Worm (Caenorhabditis elegans) whole organism, mixed stage, embryonic: Measurements from ENCODE around the gene C14C11.2.

ENCODE experiments used
- M03D4.4 ChIP-seq: sonication (generic microtip); optimal IDR thresholded peaks from 2 replicates; lab custom pipeline; 2017; ENCODE audit warnings: mild to moderate bottlenecking, missing genetic modification characterization, missing compliant biosample characterization
- bed-3 ChIP-seq: fragments of 200-800 bp; sonication (Bioruptor generic); optimal IDR thresholded peaks from 3 replicates; lab custom pipeline; 2018; ENCODE audit warnings: mild to moderate bottlenecking, missing genetic modification characterization, moderate library complexity, missing compliant biosample characterization
- blmp-1 ChIP-seq: fragments of 150-350 bp; optimal IDR thresholded peaks from 2 replicates; lab custom pipeline; 2014; ENCODE audit warnings: missing biosample characterization, missing genetic modification characterization
- ceh-39 ChIP-seq: fragments of 150-350 bp; optimal IDR thresholded peaks from 2 replicates; lab custom pipeline; 2014; ENCODE audit warnings: missing biosample characterization, missing genetic modification characterization
- ceh-43 ChIP-seq: fragments of 200-800 bp; sonication (Bioruptor generic); optimal IDR thresholded peaks from 2 replicates; lab custom pipeline; 2018; ENCODE audit warnings: mild to moderate bottlenecking, missing genetic modification characterization, moderate library complexity, missing compliant biosample characterization
- ceh-83 ChIP-seq: fragments of 200-800 bp; sonication (Bioruptor generic); optimal IDR thresholded peaks from 2 replicates; lab custom pipeline; 2018; ENCODE audit warnings: mild to moderate bottlenecking, missing genetic modification characterization, missing compliant biosample characterization
- ces-1 ChIP-seq: fragments of 150-350 bp; optimal IDR thresholded peaks from 2 replicates; lab custom pipeline; 2014; ENCODE audit warnings: missing biosample characterization, missing genetic modification reagents, missing genetic modification characterization
- cnd-1 ChIP-seq: fragments of 200-800 bp; sonication (Bioruptor generic); optimal IDR thresholded peaks from 2 replicates; lab custom pipeline; 2018; ENCODE audit warnings: mild to moderate bottlenecking, missing genetic modification characterization, missing compliant biosample characterization
- drap-1 ChIP-seq: fragments of 200-800 bp; sonication (Bioruptor generic); optimal IDR thresholded peaks from 3 replicates; lab custom pipeline; 2018; ENCODE audit warnings: mild to moderate bottlenecking, missing genetic modification characterization, missing compliant biosample characterization
- elt-1 ChIP-seq: sonication (generic microtip); optimal IDR thresholded peaks from 2 replicates; lab custom pipeline; 2017; ENCODE audit warnings: missing genetic modification characterization, mild to moderate bottlenecking, missing compliant biosample characterization, antibody characterized with exemption, moderate library complexity, borderline replicate concordance; ENCODE audit not compliant: insufficient read depth
- elt-3 ChIP-seq: fragments of 150-350 bp; optimal IDR thresholded peaks from 2 replicates; lab custom pipeline; 2014; ENCODE audit warnings: missing biosample characterization, missing genetic modification characterization
- flh-1 ChIP-seq: fragments of 200-800 bp; sonication (Bioruptor generic); optimal IDR thresholded peaks from 2 replicates; lab custom pipeline; 2018; ENCODE audit warnings: mild to moderate bottlenecking, missing genetic modification characterization, moderate library complexity, missing compliant biosample characterization
- ham-2 ChIP-seq: fragments of 200-800 bp; sonication (Bioruptor generic); optimal IDR thresholded peaks from 2 replicates; lab custom pipeline; 2018; ENCODE audit warnings: mild to moderate bottlenecking, missing genetic modification characterization, missing compliant biosample characterization
- hlh-1 ChIP-seq: fragments of 150-350 bp; optimal IDR thresholded peaks from 2 replicates; lab custom pipeline; 2014; ENCODE audit warnings: missing biosample characterization, missing genetic modification reagents, missing genetic modification characterization
- lin-13 ChIP-seq: fragments of 150-350 bp; optimal IDR thresholded peaks from 2 replicates; lab custom pipeline; 2014; ENCODE audit warnings: missing biosample characterization, missing genetic modification characterization
- lsy-2 ChIP-seq: fragments of 150-350 bp; optimal IDR thresholded peaks from 2 replicates; lab custom pipeline; 2014; ENCODE audit warnings: missing biosample characterization, missing genetic modification characterization
- mab-5 ChIP-seq: fragments of 150-350 bp; optimal IDR thresholded peaks from 2 replicates; lab custom pipeline; 2014; ENCODE audit warnings: missing biosample characterization, missing genetic modification characterization
- mep-1 ChIP-seq: fragments of 150-350 bp; optimal IDR thresholded peaks from 2 replicates; lab custom pipeline; 2017; ENCODE audit warnings: missing biosample characterization, missing genetic modification reagents, missing genetic modification characterization, inconsistent platforms
- mls-2 ChIP-seq: sonication (generic microtip); optimal IDR thresholded peaks from 2 replicates; lab custom pipeline; 2016; ENCODE audit warnings: mild to moderate bottlenecking, missing genetic modification characterization, moderate library complexity, missing compliant biosample characterization
- nhr-2 ChIP-seq: fragments of 150-350 bp; optimal IDR thresholded peaks from 2 replicates; lab custom pipeline; 2014; ENCODE audit warnings: missing biosample characterization, missing genetic modification characterization
- nhr-28 ChIP-seq: fragments of 150-350 bp; optimal IDR thresholded peaks from 2 replicates; lab custom pipeline; 2014; ENCODE audit warnings: missing biosample characterization, missing genetic modification characterization
- nhr-76 ChIP-seq: sonication (generic microtip); optimal IDR thresholded peaks from 2 replicates; lab custom pipeline; 2017; ENCODE audit warnings: missing biosample characterization, missing genetic modification characterization
- pha-4 ChIP-seq: fragments of 150-350 bp; optimal IDR thresholded peaks from 2 replicates; lab custom pipeline; 2018; ENCODE audit warnings: missing biosample characterization, missing genetic modification reagents, missing genetic modification characterization
- sem-2 ChIP-seq: fragments of 200-800 bp; sonication (Bioruptor generic); optimal IDR thresholded peaks from 2 replicates; lab custom pipeline; 2018; ENCODE audit warnings: mild to moderate bottlenecking, missing genetic modification characterization, missing compliant biosample characterization
- snpc-4 ChIP-seq: fragments of 150-350 bp; optimal IDR thresholded peaks from 2 replicates; lab custom pipeline; 2014; ENCODE audit warnings: missing biosample characterization, missing genetic modification characterization
- sptf-1 ChIP-seq: sonication (generic microtip); optimal IDR thresholded peaks from 2 replicates; lab custom pipeline; 2017; ENCODE audit warnings: mild to moderate bottlenecking, missing genetic modification characterization, moderate library complexity, missing compliant biosample characterization
- tbx-8 ChIP-seq: fragments of 200-800 bp; sonication (Bioruptor generic); optimal IDR thresholded peaks from 2 replicates; lab custom pipeline; 2018; ENCODE audit warnings: mild to moderate bottlenecking, missing genetic modification characterization, moderate library complexity, missing compliant biosample characterization
- unc-120 ChIP-seq: sonication (generic microtip); optimal IDR thresholded peaks from 2 replicates; lab custom pipeline; 2017; ENCODE audit warnings: missing genetic modification characterization, missing compliant biosample characterization; ENCODE audit not compliant: poor library complexity, severe bottlenecking
- unc-39 ChIP-seq: fragments of 150-350 bp; optimal IDR thresholded peaks from 2 replicates; lab custom pipeline; 2014; ENCODE audit warnings: missing biosample characterization, missing genetic modification characterization
- unc-62 ChIP-seq: fragments of 150-350 bp; optimal IDR thresholded peaks from 2 replicates; lab custom pipeline; 2014; ENCODE audit warnings: missing biosample characterization, missing genetic modification reagents, missing genetic modification characterization
- zip-8 ChIP-seq: fragments of 150-350 bp; optimal IDR thresholded peaks from 2 replicates; lab custom pipeline; 2014; ENCODE audit warnings: missing biosample characterization, missing genetic modification characterization
- ztf-11 ChIP-seq: fragments of 150-350 bp; optimal IDR thresholded peaks from 2 replicates; lab custom pipeline; 2014; ENCODE audit warnings: missing biosample characterization, missing genetic modification characterization

C14C11.2 gene

ce11 chrV:5691665-5692407 is 30.9 kb downstream of the C14C11.2 start, which contains the start of gene F25B4.8:
TSS of gene F25B4.8 (minus strand) at chrV:5691715.
- no peak for TF ChIP-seq flh-1
- no peak for TF ChIP-seq pha-4 (tag; lab: Kevin White, UChicago)
- TF ChIP-seq zip-8 (tag; lab: Kevin White, UChicago) = no peak
- TF ChIP-seq lsy-2 = no peak
- TF ChIP-seq unc-39 (tag; lab: Kevin White, UChicago) = no peak
- TF ChIP-seq mls-2 = no peak
- no peak for TF ChIP-seq tbx-8
- TF ChIP-seq sptf-1 = no peak
- TF ChIP-seq hlh-1 (tag; lab: Kevin White, UChicago) = no peak
- no peak for TF ChIP-seq ces-1 (GFP tag; lab: Kevin White, UChicago)
- TF ChIP-seq ham-2 = no peak
- no peak for TF ChIP-seq ztf-11 (tag; lab: Kevin White, UChicago)
- TF ChIP-seq ceh-43 (GFP tag; lab: Kevin White, UChicago) = no peak
- no peak for TF ChIP-seq nhr-76

ce11 chrV:5693595-5693994 is 32.6 kb downstream of the C14C11.2 start:
- TF ChIP-seq lin-13 (tag; lab: Kevin White, UChicago) = no peak
- no peak for TF ChIP-seq tbx-8
- no peak for TF ChIP-seq elt-1 (tag; lab: Kevin White, UChicago)
- TF ChIP-seq ceh-83 (GFP tag; lab: Kevin White, UChicago) = no peak
- no peak for TF ChIP-seq bed-3 (GFP tag; lab: Kevin White, UChicago)
- no peak for TF ChIP-seq unc-120 (tag; lab: Kevin White, UChicago)
- TF ChIP-seq nhr-76 = no peak
- TF ChIP-seq mab-5 = no peak
- TF ChIP-seq cnd-1 (tag; lab: Kevin White, UChicago) = no peak
- no peak for TF ChIP-seq pha-4 (tag; lab: Kevin White, UChicago)
- TF ChIP-seq nhr-2 (tag; lab: Kevin White, UChicago) = no peak
- TF ChIP-seq ces-1 (GFP tag; lab: Kevin White, UChicago) = no peak
- TF ChIP-seq hlh-1 (tag; lab: Kevin White, UChicago) = no peak
- no peak for TF ChIP-seq ceh-39 (tag; lab: Kevin White, UChicago)
- no peak for TF ChIP-seq sem-2 (GFP tag; lab: Kevin White, UChicago)
- TF ChIP-seq ceh-43 (GFP tag; lab: Kevin White, UChicago) = no peak
- no peak for TF ChIP-seq unc-39 (tag; lab: Kevin White, UChicago)
- no peak for TF ChIP-seq blmp-1 (tag; lab: Kevin White, UChicago)

DNA sequence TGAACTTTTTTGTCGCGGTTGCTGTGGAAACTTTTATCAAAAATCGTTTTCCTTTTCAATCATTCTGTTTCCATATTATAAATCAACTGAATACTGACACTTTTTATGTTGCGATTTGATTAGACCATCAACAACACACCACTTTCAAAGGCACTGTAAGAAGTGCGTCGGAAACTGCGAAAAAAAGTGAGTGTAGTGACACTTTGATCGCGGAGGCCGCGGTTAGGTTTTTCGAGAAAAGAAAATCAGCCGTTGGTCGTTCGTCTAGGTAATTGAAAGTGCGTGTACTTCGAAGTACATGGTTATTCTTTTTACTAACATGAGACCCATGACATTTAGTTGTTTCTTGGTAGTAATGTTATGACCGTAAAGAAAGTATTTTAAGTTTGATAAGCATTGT is 34.7 kb downstream of the C14C11.2 start:
- TF ChIP-seq mep-1 (tag; lab: Kevin White, UChicago) (no peak), ces-1 (GFP tag; lab: Kevin White, UChicago) (no peak), snpc-4 (tag; lab: Kevin White, UChicago) (no peak), bed-3 (GFP tag; lab: Kevin White, UChicago) (no peak), sptf-1 (no peak)

DNA sequence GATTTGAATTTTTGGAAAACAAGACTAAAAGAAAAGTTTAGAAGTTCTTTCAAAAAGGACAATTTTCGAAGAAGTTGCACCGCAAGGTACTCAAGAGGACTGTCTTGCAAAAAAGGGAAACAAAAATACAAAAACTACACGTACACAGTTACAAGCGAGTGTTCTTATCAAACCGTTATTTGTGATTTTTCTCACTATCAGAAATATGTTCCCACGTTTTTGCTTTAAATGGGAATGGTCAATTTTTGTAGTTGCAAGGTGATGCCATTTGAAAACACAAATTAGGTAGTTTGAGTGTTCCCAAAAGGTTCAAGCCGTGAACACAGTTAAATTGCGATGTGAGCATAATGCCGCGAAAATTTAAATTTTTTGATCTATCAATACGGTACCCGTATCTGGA is 35.2 kb downstream of the C14C11.2 start:
- TF ChIP-seq nhr-28 (tag; lab: Kevin White, UChicago) = no peak
- no peak for TF ChIP-seq nhr-76
- TF ChIP-seq blmp-1 (tag; lab: Kevin White, UChicago) = no peak
- no peak for TF ChIP-seq zip-8 (tag; lab: Kevin White, UChicago)
- no peak for TF ChIP-seq elt-1 (tag; lab: Kevin White, UChicago)
- no peak for TF ChIP-seq sem-2 (GFP tag; lab: Kevin White, UChicago)
- TF ChIP-seq bed-3 (GFP tag; lab: Kevin White, UChicago) = no peak
- TF ChIP-seq ceh-83 (GFP tag; lab: Kevin White, UChicago) = no peak
- TF ChIP-seq nhr-2 (tag; lab: Kevin White, UChicago) = no peak
- no peak for TF ChIP-seq flh-1
- TF ChIP-seq elt-3 (tag; lab: Kevin White, UChicago) = no peak
- no peak for TF ChIP-seq cnd-1 (tag; lab: Kevin White, UChicago)
- TF ChIP-seq unc-62 (GFP tag; lab: Kevin White, UChicago) = no peak
- no peak for TF ChIP-seq mls-2
- TF ChIP-seq snpc-4 (tag; lab: Kevin White, UChicago) = no peak

DNA sequence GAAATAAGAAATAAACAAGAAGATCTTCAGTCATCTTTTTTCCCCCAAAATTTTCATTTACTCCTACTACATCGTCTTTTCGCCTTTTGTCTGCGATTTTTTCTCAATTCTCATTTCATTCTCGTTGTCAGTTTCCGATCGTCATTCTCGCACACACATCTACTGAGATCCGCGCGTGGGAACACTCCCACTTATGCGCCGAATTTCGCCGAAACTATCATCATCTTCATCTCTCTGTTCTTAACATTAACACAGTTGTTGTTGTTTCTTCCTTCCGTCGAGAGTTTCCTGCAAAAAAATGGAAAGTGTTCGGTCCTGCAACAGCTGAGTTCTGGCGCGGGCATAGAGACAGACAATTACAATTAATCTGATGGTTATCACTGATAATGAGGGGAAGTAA is 36.6 kb downstream of the C14C11.2 start:
- no peak for TF ChIP-seq zip-8 (tag; lab: Kevin White, UChicago)
- no peak for TF ChIP-seq M03D4.4 (tag; lab: Kevin White, UChicago)
- TF ChIP-seq elt-1 (tag; lab: Kevin White, UChicago) = no peak
- TF ChIP-seq ztf-11 (tag; lab: Kevin White, UChicago) = no peak
- TF ChIP-seq flh-1 = no peak
- TF ChIP-seq mep-1 (tag; lab: Kevin White, UChicago) = no peak
- TF ChIP-seq hlh-1 (tag; lab: Kevin White, UChicago) = no peak
- TF ChIP-seq drap-1 = no peak
- no peak for TF ChIP-seq sem-2 (GFP tag; lab: Kevin White, UChicago)
- TF ChIP-seq ces-1 (GFP tag; lab: Kevin White, UChicago) = no peak
- TF ChIP-seq ceh-39 (tag; lab: Kevin White, UChicago) = no peak
- no peak for TF ChIP-seq sptf-1
- no peak for TF ChIP-seq ceh-83 (GFP tag; lab: Kevin White, UChicago)
- no peak for TF ChIP-seq tbx-8
- TF ChIP-seq bed-3 (GFP tag; lab: Kevin White, UChicago) = no peak
- TF ChIP-seq mab-5 = no peak
